Worm (Caenorhabditis elegans): Measurements from ENCODE around the gene clec-195.
A peak's percentile ranks its signal among the peaks of the same experiment; 100 is the strongest.

clec-195 gene

DNA sequence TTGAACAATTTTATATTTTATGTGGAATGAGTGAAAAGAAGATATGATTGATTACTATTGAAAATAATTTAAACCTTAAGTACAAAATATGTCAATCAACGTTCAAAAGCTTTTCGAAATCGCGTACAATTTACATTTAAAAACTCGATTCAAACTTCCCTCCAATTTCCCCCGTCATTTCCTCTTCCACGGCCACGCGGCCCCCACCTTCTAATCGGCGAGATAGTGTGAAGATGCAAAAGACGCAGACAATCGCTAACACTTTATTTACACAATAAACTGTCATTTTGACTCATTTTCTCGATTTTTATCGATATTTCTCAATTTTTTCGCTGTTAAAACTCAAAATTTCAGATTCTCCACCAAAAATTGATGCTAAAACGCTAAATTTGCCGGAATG, 50.2 kb downstream of the clec-195 start, which contains the start of gene rom-4 (continued):
- TF ChIP-seq Y22D7AL.16 (tag; optimal IDR thresholded peaks at IDR 0.05) (no peak), rnt-1 (tag; optimal IDR thresholded peaks at IDR 0.05) (peak; percentile 57), ahr-1 (tag; optimal IDR thresholded peaks at IDR 0.05) (peak; percentile 31), ceh-14 (tag; optimal IDR thresholded peaks at IDR 0.05) (peak; percentile 71), C38D4.7 (GFP tag; optimal IDR thresholded peaks at IDR 0.05) (no peak), pqm-1 (tag; optimal IDR thresholded peaks at IDR 0.05) (peak; percentile 34), tbx-7 (tag; optimal IDR thresholded peaks at IDR 0.05) (peak; percentile 85), F13H6.1 (tag; optimal IDR thresholded peaks at IDR 0.05) (peak; percentile 15), ref-2 (tag; optimal IDR thresholded peaks at IDR 0.05) (no peak), sdc-2 (tag; optimal IDR thresholded peaks at IDR 0.05) (peak; percentile 10), pag-3 (tag; optimal IDR thresholded peaks at IDR 0.05; ENCODE audit: borderline replicate concordance) (no peak), ceh-30 (tag; optimal IDR thresholded peaks at IDR 0.05) (peak; percentile 23)
